Fruit fly (Drosophila melanogaster) whole organism, prepupa: ENCODE data around the gene CG10428.

ENCODE experiments used
- CG15336 ChIP-seq: fragments of 200-800 bp; sonication (Bioruptor generic); IDR thresholded peaks from 2 replicates; pipeline ENCODE4 v1.3.6; 2022; ENCODE audit warnings: missing biosample characterization, missing genetic modification characterization
- CG16779 ChIP-seq: fragments of 200-800 bp; sonication (Bioruptor generic); optimal IDR thresholded peaks from 3 replicates; lab custom pipeline; 2017; ENCODE audit warnings: missing biosample characterization, mild to moderate bottlenecking, missing genetic modification characterization
- CG34406 ChIP-seq: fragments of 200-800 bp; sonication (Bioruptor generic); optimal IDR thresholded peaks from 3 replicates; lab custom pipeline; 2016; ENCODE audit warnings: missing biosample characterization, missing genetic modification characterization
- CG6808 ChIP-seq: fragments of 200-800 bp; sonication (Bioruptor generic); optimal IDR thresholded peaks from 3 replicates; lab custom pipeline; 2017; ENCODE audit warnings: missing biosample characterization, missing genetic modification characterization, mild to moderate bottlenecking, moderate library complexity, missing genetic modification reagents
- CG7368 ChIP-seq: fragments of 200-800 bp; sonication (Bioruptor generic); optimal IDR thresholded peaks from 3 replicates; lab custom pipeline; 2016; ENCODE audit warnings: missing biosample characterization, missing genetic modification characterization
- CG8319 ChIP-seq: fragments of 200-800 bp; sonication (Bioruptor generic); optimal IDR thresholded peaks from 3 replicates; lab custom pipeline; 2016; ENCODE audit warnings: missing biosample characterization, missing genetic modification characterization
- Hr39 ChIP-seq: fragments of 200-800 bp; sonication (Bioruptor generic); optimal IDR thresholded peaks from 2 replicates; lab custom pipeline; 2016; ENCODE audit warnings: missing biosample characterization, missing genetic modification characterization
- Sox102F ChIP-seq: fragments of 200-800 bp; sonication (Bioruptor generic); optimal IDR thresholded peaks from 2 replicates; lab custom pipeline; 2016; ENCODE audit warnings: missing biosample characterization, mild to moderate bottlenecking, missing genetic modification characterization
- Sox15 ChIP-seq: fragments of 200-800 bp; sonication (Bioruptor generic); optimal IDR thresholded peaks from 3 replicates; lab custom pipeline; 2016; ENCODE audit warnings: missing biosample characterization, missing genetic modification characterization
- cyc ChIP-seq: fragments of 200-800 bp; sonication (Bioruptor generic); optimal IDR thresholded peaks from 3 replicates; lab custom pipeline; 2016; ENCODE audit warnings: missing biosample characterization, missing genetic modification characterization
- salr ChIP-seq, 2 experiments: fragments of 200-800 bp; sonication (Bioruptor generic); optimal IDR thresholded peaks; 3 replicates each; lab custom pipeline; 2016 to 2018; ENCODE audit warnings: missing biosample characterization in 2 of 2, missing genetic modification characterization in 2 of 2, mild to moderate bottlenecking in 1 of 2
- ss ChIP-seq, 2 experiments: fragments of 200-800 bp; sonication (Bioruptor generic); optimal IDR thresholded peaks; 2 replicates in 1 of 2; 3 replicates in 1 of 2; lab custom pipeline; 2017 to 2018; ENCODE audit warnings: mild to moderate bottlenecking in 2 of 2, missing biosample characterization in 2 of 2, missing genetic modification characterization in 2 of 2, moderate library complexity in 1 of 2

- TF ChIP-seq Sox15, result peak; percentile 52
- TF ChIP-seq CG7368 (GFP tag; lab: Kevin White, UChicago), result peak; percentile 64
- TF ChIP-seq Hr39 (GFP tag; lab: Kevin White, UChicago), result peak; percentile 73
- TF ChIP-seq Sox102F, result peak; percentile 84
- peak; percentile 41 for TF ChIP-seq CG16779
- peak; percentile 75 for TF ChIP-seq CG34406 (GFP tag; lab: Kevin White, UChicago)
- TF ChIP-seq ss (GFP tag; optimal IDR thresholded peaks at IDR 0.05; lab: Kevin White, UChicago), result peak; percentile 84 to 85
- peak in 1 of 2 experiments; percentile 90 for TF ChIP-seq salr (GFP tag; optimal IDR thresholded peaks at IDR 0.05; lab: Kevin White, UChicago)
- peak; percentile 89 for TF ChIP-seq CG6808
- peak; percentile 87 for TF ChIP-seq CG15336 (GFP tag; lab: Robert Waterston, UW)
- TF ChIP-seq CG8319 (GFP tag; lab: Kevin White, UChicago), result peak; percentile 53
- TF ChIP-seq cyc, result peak; percentile 78
Observed at dm6 chr2L:18948065-18948723, 490 bp upstream of the CG10428 start.
